Worm (Caenorhabditis elegans) whole organism, young adult: ENCODE measurements around the gene unc-78.

Source experiments
- B0035.1 ChIP-seq: sonication (generic microtip); optimal IDR thresholded peaks from 2 replicates; lab custom pipeline; 2016; ENCODE audit warnings: missing genetic modification characterization, mild to moderate bottlenecking, missing compliant biosample characterization, missing genotype, missing genetic modification reagents
- C17E4.6 ChIP-seq: fragments of 200-800 bp; sonication (Bioruptor generic); IDR thresholded peaks from 2 replicates; pipeline ENCODE4 v1.3.6; 2022; ENCODE audit warnings: missing genetic modification reagents, missing genetic modification characterization, missing compliant biosample characterization
- F10E7.11 ChIP-seq: sonication (generic microtip); optimal IDR thresholded peaks from 2 replicates; lab custom pipeline; 2017; ENCODE audit warnings: mild to moderate bottlenecking, missing genetic modification characterization, moderate library complexity, missing compliant biosample characterization
- F33H1.4 ChIP-seq: fragments of 200-800 bp; sonication (Bioruptor generic); IDR thresholded peaks from 2 replicates; pipeline ENCODE4 v1.3.6; 2022; ENCODE audit warnings: missing genetic modification reagents, missing genetic modification characterization, missing compliant biosample characterization
- F49E8.2 ChIP-seq: sonication (generic microtip); optimal IDR thresholded peaks from 3 replicates; lab custom pipeline; 2017; ENCODE audit warnings: missing genetic modification characterization, mild to moderate bottlenecking, missing compliant biosample characterization, antibody characterized with exemption, moderate library complexity; ENCODE audit not compliant: insufficient read depth
- F52B5.7 ChIP-seq: sonication (generic microtip); optimal IDR thresholded peaks from 2 replicates; lab custom pipeline; 2016; ENCODE audit warnings: mild to moderate bottlenecking, missing genetic modification characterization, missing compliant biosample characterization
- F57A8.1 ChIP-seq: fragments of 200-800 bp; sonication (Bioruptor generic); optimal IDR thresholded peaks from 2 replicates; lab custom pipeline; 2018; ENCODE audit warnings: mild to moderate bottlenecking, missing genetic modification characterization, moderate library complexity, missing compliant biosample characterization
- K11D2.4 ChIP-seq: fragments of 200-800 bp; sonication (Bioruptor generic); IDR thresholded peaks from 2 replicates; pipeline ENCODE4 v1.3.6; 2022; ENCODE audit warnings: missing genetic modification reagents, missing genetic modification characterization, missing compliant biosample characterization
- T26A5.8 ChIP-seq: sonication (generic microtip); optimal IDR thresholded peaks from 2 replicates; lab custom pipeline; 2016; ENCODE audit warnings: missing genetic modification characterization, missing compliant biosample characterization
- Y53G8AR.9 ChIP-seq: fragments of 200-800 bp; sonication (Bioruptor generic); conservative IDR thresholded peaks from 2 replicates; pipeline ENCODE4 v1.3.6; 2022; ENCODE audit warnings: missing genetic modification reagents, missing genetic modification characterization, missing compliant biosample characterization
- Y56A3A.18 ChIP-seq: fragments of 200-800 bp; sonication (Bioruptor generic); IDR thresholded peaks from 2 replicates; pipeline ENCODE4 v1.3.6; 2022; ENCODE audit warnings: missing genetic modification reagents, missing genetic modification characterization, missing compliant biosample characterization
- akir-1 ChIP-seq: fragments of 200-800 bp; sonication (Bioruptor generic); optimal IDR thresholded peaks from 2 replicates; lab custom pipeline; 2018; ENCODE audit warnings: mild to moderate bottlenecking, missing genetic modification characterization, moderate library complexity, missing compliant biosample characterization
- ama-1 ChIP-seq, 3 experiments: fragments of 150-350 bp in 1 of 3; sonication (generic microtip) in 2 of 3; optimal IDR thresholded peaks; 2 replicates each; lab custom pipeline; 2014 to 2018; ENCODE audit warnings: missing biosample characterization in 2 of 3, missing genetic modification characterization in 2 of 3, missing genetic modification reagents in 2 of 3
- aptf-2 ChIP-seq: fragments of 200-800 bp; sonication (Bioruptor generic); conservative IDR thresholded peaks from 2 replicates; pipeline ENCODE4 v1.3.6; 2022; ENCODE audit warnings: missing genetic modification reagents, missing genetic modification characterization, missing compliant biosample characterization
- atf-7 ChIP-seq: sonication (generic microtip); optimal IDR thresholded peaks from 2 replicates; lab custom pipeline; 2017; ENCODE audit warnings: mild to moderate bottlenecking, missing genetic modification characterization, missing compliant biosample characterization
- bed-1 ChIP-seq: fragments of 200-800 bp; sonication (Bioruptor generic); IDR thresholded peaks from 2 replicates; pipeline ENCODE4 v1.3.6; 2022; ENCODE audit warnings: missing genetic modification reagents, missing genetic modification characterization, missing compliant biosample characterization
- bed-2 ChIP-seq: fragments of 200-800 bp; sonication (Bioruptor generic); IDR thresholded peaks from 2 replicates; pipeline ENCODE4 v1.3.6; 2022; ENCODE audit warnings: missing genetic modification reagents, missing genetic modification characterization, missing compliant biosample characterization
- cebp-1 ChIP-seq, 2 experiments: fragments of 200-800 bp in 1 of 2; sonication (Bioruptor generic) in 1 of 2; sonication (generic microtip) in 1 of 2; IDR thresholded peaks in 1 of 2; optimal IDR thresholded peaks in 1 of 2; 2 replicates each; pipeline versions ENCODE4 v1.3.6 to Lab custom; 2017 to 2022; ENCODE audit warnings: missing compliant biosample characterization in 2 of 2, missing genetic modification characterization in 2 of 2, mild to moderate bottlenecking in 1 of 2, missing genetic modification reagents in 1 of 2, moderate library complexity in 1 of 2
- ceh-40 ChIP-seq: fragments of 200-800 bp; sonication (Bioruptor generic); IDR thresholded peaks from 2 replicates; pipeline ENCODE4 v1.3.6; 2022; ENCODE audit warnings: missing genetic modification characterization, missing compliant biosample characterization
- ceh-79 ChIP-seq: sonication (generic microtip); optimal IDR thresholded peaks from 2 replicates; lab custom pipeline; 2017; ENCODE audit warnings: mild to moderate bottlenecking, missing genetic modification characterization, missing compliant biosample characterization
- dpff-1 ChIP-seq: sonication (generic microtip); optimal IDR thresholded peaks from 2 replicates; lab custom pipeline; 2017; ENCODE audit warnings: mild to moderate bottlenecking, missing genetic modification characterization, missing compliant biosample characterization
- dpl-1 ChIP-seq: fragments of 150-350 bp; optimal IDR thresholded peaks from 2 replicates; lab custom pipeline; 2014; ENCODE audit warnings: missing biosample characterization, missing genetic modification reagents, missing genetic modification characterization
- ets-4 ChIP-seq: fragments of 200-800 bp; sonication (Bioruptor generic); optimal IDR thresholded peaks from 2 replicates; lab custom pipeline; 2018; ENCODE audit warnings: mild to moderate bottlenecking, missing genetic modification characterization, missing compliant biosample characterization
- lin-26 ChIP-seq: fragments of 200-800 bp; sonication (Bioruptor generic); IDR thresholded peaks from 2 replicates; pipeline ENCODE4 v1.3.6; 2022; ENCODE audit warnings: missing genetic modification reagents, missing genetic modification characterization, missing compliant biosample characterization
- lin-40 ChIP-seq: sonication (generic microtip); optimal IDR thresholded peaks from 2 replicates; lab custom pipeline; 2016; ENCODE audit warnings: missing genetic modification characterization, mild to moderate bottlenecking, missing compliant biosample characterization, missing genotype, missing genetic modification reagents
- madf-10 ChIP-seq: sonication (generic microtip); optimal IDR thresholded peaks from 2 replicates; lab custom pipeline; 2016; ENCODE audit warnings: mild to moderate bottlenecking, missing genetic modification characterization, missing compliant biosample characterization
- mcd-1 ChIP-seq: fragments of 200-800 bp; sonication (Bioruptor generic); IDR thresholded peaks from 2 replicates; pipeline ENCODE4 v1.3.6; 2022; ENCODE audit warnings: missing genetic modification reagents, missing genetic modification characterization, missing compliant biosample characterization
- sptf-2 ChIP-seq: fragments of 200-800 bp; sonication (Bioruptor generic); optimal IDR thresholded peaks from 2 replicates; lab custom pipeline; 2018; ENCODE audit warnings: mild to moderate bottlenecking, missing genetic modification characterization, missing compliant biosample characterization
- tbx-9 ChIP-seq: sonication (generic microtip); optimal IDR thresholded peaks from 2 replicates; lab custom pipeline; 2016; ENCODE audit warnings: borderline replicate concordance, missing genetic modification characterization, inconsistent platforms, missing compliant biosample characterization
- tlf-1 ChIP-seq: fragments of 200-800 bp; sonication (Bioruptor generic); optimal IDR thresholded peaks from 2 replicates; lab custom pipeline; 2018; ENCODE audit warnings: mild to moderate bottlenecking, missing genetic modification characterization, missing compliant biosample characterization
- unc-62 ChIP-seq: fragments of 150-350 bp; optimal IDR thresholded peaks from 2 replicates; lab custom pipeline; 2014; ENCODE audit warnings: missing biosample characterization, missing genetic modification reagents, missing genetic modification characterization
- zim-3 ChIP-seq: sonication (generic microtip); optimal IDR thresholded peaks from 2 replicates; lab custom pipeline; 2017; ENCODE audit warnings: mild to moderate bottlenecking, missing genetic modification characterization, moderate library complexity, missing compliant biosample characterization
- ztf-28 ChIP-seq: fragments of 200-800 bp; sonication (Bioruptor generic); IDR thresholded peaks from 2 replicates; pipeline ENCODE4 v1.3.6; 2022; ENCODE audit warnings: missing genetic modification reagents, missing genetic modification characterization, missing compliant biosample characterization
- ztf-3 ChIP-seq: fragments of 200-800 bp; sonication (Bioruptor generic); optimal IDR thresholded peaks from 2 replicates; lab custom pipeline; 2018; ENCODE audit warnings: mild to moderate bottlenecking, missing genetic modification characterization, missing compliant biosample characterization

unc-78 gene

ce11 chrX:3444514-3444913 is 33.1 kb upstream of the unc-78 start, which contains the start of gene ZK813.7:
ZK813.7 (plus strand) TSS chrX:3444814.
- TF ChIP-seq B0035.1 (tag; lab: Kevin White, UChicago) (no peak), lin-26 (GFP tag; lab: Robert Waterston, UW) (no peak), akir-1 (GFP tag; lab: Kevin White, UChicago) (no peak), mcd-1 (GFP tag; lab: Robert Waterston, UW) (no peak), ztf-28 (GFP tag; lab: Robert Waterston, UW) (no peak), atf-7 (tag; lab: Kevin White, UChicago) (no peak), F57A8.1 (GFP tag; lab: Kevin White, UChicago) (no peak), T26A5.8 (tag; lab: Kevin White, UChicago) (no peak)

DNA sequence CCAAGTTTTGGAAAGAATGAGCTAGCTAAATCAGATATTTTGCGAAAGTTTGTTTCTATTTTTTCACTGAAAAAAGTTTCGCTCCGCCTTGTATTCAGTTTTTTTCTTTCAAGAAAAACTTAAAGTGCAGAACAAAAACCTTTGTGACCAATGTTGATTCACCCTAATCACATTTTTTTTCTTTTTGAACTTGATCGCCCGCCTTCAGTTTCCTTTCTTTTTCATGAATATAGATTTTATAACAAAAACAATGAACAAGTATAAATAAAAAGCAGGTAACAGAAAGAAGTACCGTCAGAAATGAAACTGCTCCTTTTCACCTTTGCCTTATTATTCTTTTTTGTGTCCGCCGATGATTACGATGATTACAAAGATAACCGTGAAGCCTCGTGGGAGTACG is 32.1 kb upstream of the unc-78 start, which contains the start of gene ZK813.2:
Gene ZK813.2, plus strand, starts transcription at position 301 of the 400 bp plus-strand sequence.
- TF ChIP-seq ceh-40 (no peak), tbx-9 (no peak), C17E4.6 (GFP tag; lab: Robert Waterston, UW) (no peak), ztf-3 (GFP tag; lab: Kevin White, UChicago) (no peak), madf-10 (tag; lab: Kevin White, UChicago) (no peak), K11D2.4 (GFP tag; lab: Robert Waterston, UW) (no peak), lin-40 (no peak), tlf-1 (GFP tag; lab: Kevin White, UChicago) (no peak), aptf-2 (GFP tag; lab: Robert Waterston, UW) (no peak), sptf-2 (GFP tag; lab: Kevin White, UChicago) (no peak), mcd-1 (GFP tag; lab: Robert Waterston, UW) (no peak)
- TF ChIP-seq, all 124 proteins: peak for 0

ce11 chrX:3441539-3441938 is 30.1 kb upstream of the unc-78 start, which contains the start of gene ZK813.3:
ZK813.3 (plus strand) TSS chrX:3441839.
- TF ChIP-seq F10E7.11 (tag; lab: Kevin White, UChicago) (no peak), dpff-1 (tag; lab: Kevin White, UChicago) (no peak), dpl-1 (GFP tag; lab: Kevin White, UChicago) (no peak), F49E8.2 (no peak), unc-62 (GFP tag; lab: Kevin White, UChicago) (no peak), ztf-28 (GFP tag; lab: Robert Waterston, UW) (no peak), bed-2 (GFP tag; lab: Robert Waterston, UW) (no peak), madf-10 (tag; lab: Kevin White, UChicago) (no peak), Y56A3A.18 (GFP tag; lab: Robert Waterston, UW) (no peak), ama-1 (optimal IDR thresholded peaks at IDR 0.05; lab: Kevin White, UChicago) (no peak), ama-1 (GFP tag; optimal IDR thresholded peaks at IDR 0.05; lab: Kevin White, UChicago) (no peak), F33H1.4 (no peak), bed-1 (GFP tag; lab: Robert Waterston, UW) (no peak), Y53G8AR.9 (GFP tag; lab: Robert Waterston, UW) (no peak), F52B5.7 (tag; lab: Kevin White, UChicago) (no peak), ets-4 (GFP tag; lab: Kevin White, UChicago) (no peak), cebp-1 (GFP tag; IDR thresholded peaks at IDR 0.05; lab: Robert Waterston, UW) (no peak), cebp-1 (tag; optimal IDR thresholded peaks at IDR 0.05; lab: Kevin White, UChicago) (no peak), zim-3 (tag; lab: Kevin White, UChicago) (no peak), ceh-79 (no peak)
